Worm (Caenorhabditis elegans) whole organism, midembryonic: ENCODE measurements around the gene nekl-3.

Experiments used
- T22C8.4 ChIP-seq: fragments of 200-800 bp; sonication (Bioruptor generic); IDR thresholded peaks from 2 replicates; pipeline ENCODE4 v1.3.6; 2022; ENCODE audit warnings: missing genetic modification characterization, missing compliant biosample characterization
- cog-1 ChIP-seq: sonication (generic microtip); optimal IDR thresholded peaks from 2 replicates; lab custom pipeline; 2016; ENCODE audit warnings: missing genetic modification characterization, missing compliant biosample characterization
- flt-1 ChIP-seq: fragments of 200-800 bp; sonication (Bioruptor generic); IDR thresholded peaks from 2 replicates; pipeline ENCODE4 v1.3.6; 2022; ENCODE audit warnings: missing genetic modification characterization, missing compliant biosample characterization
- klf-2 ChIP-seq: fragments of 200-800 bp; sonication (Bioruptor generic); conservative IDR thresholded peaks from 2 replicates; pipeline ENCODE4 v1.3.6; 2022; ENCODE audit warnings: missing genetic modification reagents, missing genetic modification characterization, missing compliant biosample characterization
- med-1 ChIP-seq: sonication (generic microtip); optimal IDR thresholded peaks from 2 replicates; lab custom pipeline; 2017; ENCODE audit warnings: missing genetic modification characterization, mild to moderate bottlenecking, missing compliant biosample characterization, antibody characterized with exemption, missing genetic modification reagents; ENCODE audit not compliant: insufficient read depth
- ref-1 ChIP-seq: fragments of 200-800 bp; sonication (Bioruptor generic); conservative IDR thresholded peaks from 2 replicates; pipeline ENCODE4 v1.3.6; 2022; ENCODE audit warnings: missing genetic modification reagents, missing genetic modification characterization, missing compliant biosample characterization
- tab-1 ChIP-seq: fragments of 200-800 bp; sonication (Bioruptor generic); IDR thresholded peaks from 2 replicates; pipeline ENCODE4 v1.3.6; 2022; ENCODE audit warnings: missing genetic modification characterization, missing compliant biosample characterization
- ztf-23 ChIP-seq: fragments of 200-800 bp; sonication (Bioruptor generic); IDR thresholded peaks from 2 replicates; pipeline ENCODE4 v1.3.6; 2022; ENCODE audit warnings: missing genetic modification reagents, missing genetic modification characterization, missing compliant biosample characterization
- ztf-29 ChIP-seq: fragments of 200-800 bp; sonication (Bioruptor generic); IDR thresholded peaks from 2 replicates; pipeline ENCODE4 v1.3.6; 2022; ENCODE audit warnings: missing genetic modification reagents, missing genetic modification characterization, missing compliant biosample characterization

Gene nekl-3

ce11 chrX:12367498-12367897 lies 23.8 kb downstream of the nekl-3 start:
- peak; percentile 62 for TF ChIP-seq T22C8.4 (GFP tag; lab: Robert Waterston, UW)
- peak; percentile 47; the same call in 1 of the 2 replicates for TF ChIP-seq ztf-29
- peak; percentile 85 for TF ChIP-seq ztf-23 (GFP tag; lab: Robert Waterston, UW)
- peak; percentile 58; the same call in 1 of the 2 replicates for TF ChIP-seq ref-1
- TF ChIP-seq cog-1, result no peak
- TF ChIP-seq klf-2 (GFP tag; lab: Robert Waterston, UW), result 0 out of 2 replicates have a peak, but pooled peaks have one; percentile 34
- TF ChIP-seq tab-1, result peak; percentile 81
- TF ChIP-seq flt-1 (GFP tag; lab: Robert Waterston, UW), result peak; percentile 92
- peak; percentile 21 for TF ChIP-seq med-1 (GFP tag; lab: Kevin White, UChicago)

ce11 chrX:12365388-12365787 lies 25.9 kb downstream of the nekl-3 start, which contains the start of gene F19H6.4:
F19H6.4 (plus strand) TSS chrX:12365688.
- no peak for TF ChIP-seq cog-1
- TF ChIP-seq tab-1, result no peak
- no peak for TF ChIP-seq ztf-29
- TF ChIP-seq flt-1 (GFP tag; lab: Robert Waterston, UW), result no peak
- TF ChIP-seq ztf-23 (GFP tag; lab: Robert Waterston, UW), result no peak
- TF ChIP-seq klf-2 (GFP tag; lab: Robert Waterston, UW), result no peak
- TF ChIP-seq ref-1, result no peak
- no peak for TF ChIP-seq T22C8.4 (GFP tag; lab: Robert Waterston, UW)
- no peak for TF ChIP-seq med-1 (GFP tag; lab: Kevin White, UChicago)

DNA sequence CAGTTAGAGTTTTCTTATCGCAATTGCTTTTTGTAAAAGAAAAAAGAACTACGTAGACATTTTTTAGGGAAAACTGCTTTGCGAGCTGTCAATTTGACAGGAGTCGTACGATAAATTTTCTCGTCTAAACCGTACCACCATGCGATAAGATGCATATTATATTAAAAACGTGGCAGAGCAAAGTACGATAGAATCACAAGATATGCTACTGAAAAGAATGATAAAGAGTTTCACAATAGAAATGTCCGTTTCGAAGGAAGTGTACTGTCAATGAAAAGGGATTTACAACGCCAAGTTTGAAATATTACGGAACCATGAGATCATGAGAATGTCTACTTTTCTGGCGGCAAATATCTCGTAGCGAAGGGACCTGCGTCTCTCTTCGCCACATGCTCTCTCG lies 26.5 kb downstream of the nekl-3 start, which contains the start of gene F19H6.5:
Gene F19H6.5 (minus strand): TSS at position 101 of the 400 bp plus-strand sequence.
- TF ChIP-seq flt-1 (GFP tag; lab: Robert Waterston, UW) (no peak), cog-1 (no peak), med-1 (GFP tag; lab: Kevin White, UChicago) (no peak), ztf-29 (no peak), tab-1 (no peak), ref-1 (no peak), klf-2 (GFP tag; lab: Robert Waterston, UW) (no peak), T22C8.4 (GFP tag; lab: Robert Waterston, UW) (no peak), ztf-23 (GFP tag; lab: Robert Waterston, UW) (no peak)

- TF ChIP-seq klf-2 (GFP tag; lab: Robert Waterston, UW) (peak; percentile 44; the same call in 1 of the 2 replicates), T22C8.4 (GFP tag; lab: Robert Waterston, UW) (peak; percentile 91), ref-1 (no peak), cog-1 (peak; percentile 87), med-1 (GFP tag; lab: Kevin White, UChicago) (peak; percentile 12), flt-1 (GFP tag; lab: Robert Waterston, UW) (no peak), tab-1 (no peak), ztf-23 (GFP tag; lab: Robert Waterston, UW) (0 out of 2 replicates have a peak, but pooled peaks have one; percentile 35), ztf-29 (no peak)
Measured at ce11 chrX:12362951-12363486, 28.3 kb downstream of the nekl-3 start.

- no peak for TF ChIP-seq klf-2 (GFP tag; lab: Robert Waterston, UW)
- no peak for TF ChIP-seq cog-1
- TF ChIP-seq ref-1, result no peak
- no peak for TF ChIP-seq flt-1 (GFP tag; lab: Robert Waterston, UW)
- no peak for TF ChIP-seq med-1 (GFP tag; lab: Kevin White, UChicago)
- no peak for TF ChIP-seq ztf-29
- no peak for TF ChIP-seq ztf-23 (GFP tag; lab: Robert Waterston, UW)
- no peak for TF ChIP-seq T22C8.4 (GFP tag; lab: Robert Waterston, UW)
- TF ChIP-seq tab-1, result no peak
Measured at ce11 chrX:12360444-12360843, 30.8 kb downstream of the nekl-3 start, which contains the start of the genes nspc-15 and F19H6.6. nspc-15 (plus strand) TSS chrX:12360744. F19H6.6 (plus strand) TSS chrX:12360827.

DNA sequence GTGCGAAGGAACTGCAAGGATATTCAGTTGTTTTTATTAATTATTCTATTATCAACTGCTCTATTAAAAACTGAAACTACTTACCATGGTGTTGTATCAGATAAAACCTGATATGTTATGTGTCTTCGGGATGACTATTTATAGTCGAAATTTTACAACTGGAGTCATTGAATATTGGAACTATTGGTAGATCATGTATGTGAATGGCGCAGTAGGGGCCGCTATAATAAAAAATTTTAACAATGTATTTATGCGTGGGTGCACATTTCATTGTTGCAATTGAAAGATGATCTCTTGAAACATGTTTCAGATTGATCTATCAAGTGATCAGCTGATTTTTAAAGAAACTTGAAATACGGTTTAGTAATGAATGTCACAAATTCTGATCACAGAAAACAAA lies 32.3 kb downstream of the nekl-3 start, which contains the start of gene nspc-14:
Gene nspc-14 (minus strand): TSS at position 101 of the 400 bp plus-strand sequence.
- TF ChIP-seq T22C8.4 (GFP tag; lab: Robert Waterston, UW) (no peak), ref-1 (no peak), ztf-23 (GFP tag; lab: Robert Waterston, UW) (no peak), klf-2 (GFP tag; lab: Robert Waterston, UW) (no peak), flt-1 (GFP tag; lab: Robert Waterston, UW) (no peak), cog-1 (no peak), med-1 (GFP tag; lab: Kevin White, UChicago) (no peak), ztf-29 (no peak), tab-1 (no peak)

DNA sequence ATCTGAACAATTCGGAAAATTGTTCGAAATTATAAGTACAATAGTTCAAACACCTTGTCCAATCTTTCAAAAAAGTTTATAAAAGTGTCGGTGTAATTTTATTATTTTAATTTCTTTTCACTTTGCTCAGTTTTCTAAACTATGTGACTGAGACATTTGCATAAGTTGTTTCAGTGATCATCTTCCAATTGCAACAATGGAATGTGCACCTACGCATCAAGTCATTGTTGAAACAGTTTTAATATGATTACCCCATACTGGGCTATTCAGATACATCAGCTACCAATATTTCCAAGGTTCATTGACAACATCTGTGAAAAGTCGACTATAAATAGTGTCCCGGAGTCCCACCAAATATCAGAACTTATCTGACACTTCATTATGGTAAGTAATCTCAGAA lies 34.2 kb downstream of the nekl-3 start, which contains the start of gene nspc-13:
Gene nspc-13 (plus strand): TSS at position 301 of the 400 bp plus-strand sequence.
- TF ChIP-seq med-1 (GFP tag; lab: Kevin White, UChicago) (no peak), tab-1 (no peak), cog-1 (no peak), ztf-29 (no peak), ztf-23 (GFP tag; lab: Robert Waterston, UW) (no peak)

ce11 chrX:12356581-12356980 lies 34.7 kb downstream of the nekl-3 start, which contains the start of gene nspc-12:
nspc-12 (minus strand) TSS chrX:12356681.
- TF ChIP-seq ztf-23 (GFP tag; lab: Robert Waterston, UW) (no peak), ztf-29 (no peak), ref-1 (no peak), tab-1 (no peak), klf-2 (GFP tag; lab: Robert Waterston, UW) (no peak), flt-1 (GFP tag; lab: Robert Waterston, UW) (no peak), med-1 (GFP tag; lab: Kevin White, UChicago) (no peak), cog-1 (no peak), T22C8.4 (GFP tag; lab: Robert Waterston, UW) (no peak)

ce11 chrX:12352872-12353271 lies 38.4 kb downstream of the nekl-3 start, which contains the start of gene F42F12.4:
F42F12.4 (minus strand) TSS chrX:12352947.
- TF ChIP-seq klf-2 (GFP tag; lab: Robert Waterston, UW), result no peak
- no peak for TF ChIP-seq T22C8.4 (GFP tag; lab: Robert Waterston, UW)
- TF ChIP-seq tab-1, result no peak
- no peak for TF ChIP-seq flt-1 (GFP tag; lab: Robert Waterston, UW)
- TF ChIP-seq med-1 (GFP tag; lab: Kevin White, UChicago), result no peak
- TF ChIP-seq ref-1, result no peak
- no peak for TF ChIP-seq ztf-29
- TF ChIP-seq cog-1, result no peak
- TF ChIP-seq ztf-23 (GFP tag; lab: Robert Waterston, UW), result no peak
